Worm (Caenorhabditis elegans) whole organism, early embryonic: Measurements from ENCODE around the gene gcy-19.

Source experiments
- scrt-1 ChIP-seq: fragments of 200-800 bp; sonication (Bioruptor generic); IDR thresholded peaks from 2 replicates; pipeline ENCODE4 v1.3.6; 2022; ENCODE audit warnings: missing genetic modification characterization, missing compliant biosample characterization
- tbx-37 ChIP-seq: fragments of 200-800 bp; sonication (Bioruptor generic); conservative IDR thresholded peaks from 2 replicates; pipeline ENCODE4 v1.3.6; 2022; ENCODE audit warnings: missing genetic modification reagents, missing genetic modification characterization, missing compliant biosample characterization

ce11 chrII:3267815-3268214 is 8.7 kb upstream of the gcy-19 start:
- TF ChIP-seq tbx-37 (no peak), scrt-1 (GFP tag; lab: Robert Waterston, UW) (0 out of 2 replicates have a peak, but pooled peaks have one; percentile 19)
